Fruit fly (Drosophila melanogaster) whole organism, embryonic: ENCODE data around the gene CG14196.

ENCODE experiments used
- BEAF-32 ChIP-seq: fragments of 200-800 bp; sonication (Bioruptor generic); optimal IDR thresholded peaks from 3 replicates; lab custom pipeline; 2017; ENCODE audit warnings: missing biosample characterization, missing genetic modification characterization, mild to moderate bottlenecking, moderate library complexity, missing genetic modification reagents
- CG10274 ChIP-seq: fragments of 200-800 bp; sonication (Bioruptor generic); optimal IDR thresholded peaks from 3 replicates; lab custom pipeline; 2017; ENCODE audit warnings: missing biosample characterization, mild to moderate bottlenecking, missing genetic modification characterization
- CG10321 ChIP-seq: fragments of 200-800 bp; sonication (Bioruptor generic); IDR thresholded peaks from 2 replicates; pipeline ENCODE4 v1.3.6; 2022; ENCODE audit warnings: missing biosample characterization, missing genetic modification characterization
- CG10565 ChIP-seq: fragments of 200-800 bp; sonication (Bioruptor generic); optimal IDR thresholded peaks from 3 replicates; lab custom pipeline; 2016; ENCODE audit warnings: missing biosample characterization, mild to moderate bottlenecking, missing genetic modification characterization
- CG11456 ChIP-seq: fragments of 200-800 bp; sonication (Bioruptor generic); IDR thresholded peaks from 3 replicates; pipeline ENCODE4 v1.3.6; 2022; ENCODE audit warnings: missing biosample characterization, missing genetic modification characterization
- CG12219 ChIP-seq: fragments of 200-800 bp; sonication (Bioruptor generic); optimal IDR thresholded peaks from 3 replicates; lab custom pipeline; 2018; ENCODE audit warnings: missing biosample characterization, mild to moderate bottlenecking, missing genetic modification characterization
- CG12659 ChIP-seq: fragments of 200-800 bp; sonication (Bioruptor generic); optimal IDR thresholded peaks from 3 replicates; lab custom pipeline; 2017; ENCODE audit warnings: mild to moderate bottlenecking, missing biosample characterization, missing genetic modification reagents, missing genetic modification characterization
- CG13624 ChIP-seq: fragments of 200-800 bp; sonication (Bioruptor generic); optimal IDR thresholded peaks from 2 replicates; lab custom pipeline; 2016; ENCODE audit warnings: missing biosample characterization, missing genetic modification characterization
- CG14050 ChIP-seq: fragments of 200-800 bp; sonication (Bioruptor generic); IDR thresholded peaks from 3 replicates; pipeline ENCODE4 v1.3.6; 2022; ENCODE audit warnings: missing biosample characterization, missing genetic modification characterization
- CG15696 ChIP-seq: fragments of 200-800 bp; sonication (Bioruptor generic); optimal IDR thresholded peaks from 2 replicates; lab custom pipeline; 2019; ENCODE audit warnings: missing biosample characterization, mild to moderate bottlenecking, missing genetic modification characterization, moderate library complexity
- CG16863 ChIP-seq: fragments of 200-800 bp; sonication (Bioruptor generic); optimal IDR thresholded peaks from 3 replicates; lab custom pipeline; 2016; ENCODE audit warnings: missing biosample characterization, missing genetic modification characterization
- CG17612 ChIP-seq: fragments of 200-800 bp; sonication (Bioruptor generic); IDR thresholded peaks from 2 replicates; pipeline ENCODE4 v1.3.6; 2022; ENCODE audit warnings: missing biosample characterization, missing genetic modification characterization
- CG17912 ChIP-seq: fragments of 200-800 bp; sonication (Bioruptor generic); optimal IDR thresholded peaks from 2 replicates; lab custom pipeline; 2018; ENCODE audit warnings: missing biosample characterization, mild to moderate bottlenecking, missing genetic modification characterization
- CG18011 ChIP-seq: fragments of 200-800 bp; sonication (Bioruptor generic); optimal IDR thresholded peaks from 2 replicates; lab custom pipeline; 2017; ENCODE audit warnings: missing biosample characterization, missing genetic modification characterization, mild to moderate bottlenecking, moderate library complexity, missing genotype
- CG2116 ChIP-seq: fragments of 200-800 bp; sonication (Bioruptor generic); optimal IDR thresholded peaks from 3 replicates; lab custom pipeline; 2018; ENCODE audit warnings: missing biosample characterization, mild to moderate bottlenecking, missing genetic modification characterization
- CG2129 ChIP-seq: fragments of 200-800 bp; sonication (Bioruptor generic); IDR thresholded peaks from 2 replicates; pipeline ENCODE4 v1.3.6; 2022; ENCODE audit warnings: missing biosample characterization, missing genetic modification characterization; ENCODE audit not compliant: partially characterized antibody
- CG30431 ChIP-seq: fragments of 200-800 bp; sonication (Bioruptor generic); optimal IDR thresholded peaks from 2 replicates; lab custom pipeline; 2017; ENCODE audit warnings: missing biosample characterization, missing genetic modification characterization
- CG3163 ChIP-seq: fragments of 200-800 bp; sonication (Bioruptor generic); optimal IDR thresholded peaks from 3 replicates; lab custom pipeline; 2016; ENCODE audit warnings: missing biosample characterization, missing genetic modification characterization
- CG33213 ChIP-seq: fragments of 200-800 bp; sonication (Bioruptor generic); optimal IDR thresholded peaks from 3 replicates; lab custom pipeline; 2016; ENCODE audit warnings: missing biosample characterization, missing genetic modification characterization
- CG4707 ChIP-seq: fragments of 200-800 bp; sonication (Bioruptor generic); optimal IDR thresholded peaks from 2 replicates; lab custom pipeline; 2018; ENCODE audit warnings: missing biosample characterization, mild to moderate bottlenecking, missing genetic modification characterization, moderate library complexity
- CG5245 ChIP-seq: fragments of 200-800 bp; sonication (Bioruptor generic); optimal IDR thresholded peaks from 3 replicates; lab custom pipeline; 2016; ENCODE audit warnings: missing biosample characterization, missing genetic modification characterization
- CG6254 ChIP-seq: fragments of 200-800 bp; sonication (Bioruptor generic); optimal IDR thresholded peaks from 3 replicates; lab custom pipeline; 2017; ENCODE audit warnings: mild to moderate bottlenecking, missing biosample characterization, missing genetic modification reagents, missing genetic modification characterization
- CG8388 ChIP-seq: fragments of 200-800 bp; sonication (Bioruptor generic); optimal IDR thresholded peaks from 2 replicates; lab custom pipeline; 2019; ENCODE audit warnings: missing biosample characterization, mild to moderate bottlenecking, missing genetic modification characterization, moderate library complexity
- CG9609 ChIP-seq: fragments of 200-800 bp; sonication (Bioruptor generic); optimal IDR thresholded peaks from 3 replicates; lab custom pipeline; 2016; ENCODE audit warnings: missing biosample characterization, missing genetic modification characterization
- CG9876 ChIP-seq: fragments of 200-800 bp; sonication (Bioruptor generic); optimal IDR thresholded peaks from 2 replicates; lab custom pipeline; 2016; ENCODE audit warnings: missing biosample characterization, missing genetic modification characterization
- Chrac-16 ChIP-seq: fragments of 200-800 bp; sonication (Bioruptor generic); optimal IDR thresholded peaks from 3 replicates; lab custom pipeline; 2016; ENCODE audit warnings: missing biosample characterization, missing genetic modification characterization
- Dll ChIP-seq: fragments of 200-800 bp; sonication (Bioruptor generic); IDR thresholded peaks from 4 replicates; pipeline ENCODE4 v1.3.6; 2022; ENCODE audit warnings: missing biosample characterization, missing genetic modification characterization; ENCODE audit not compliant: partially characterized antibody
- Dref ChIP-seq: fragments of 200-800 bp; sonication (Bioruptor generic); IDR thresholded peaks from 2 replicates; pipeline ENCODE4 v1.3.6; 2022; ENCODE audit warnings: missing biosample characterization, missing genetic modification characterization
- E2f2 ChIP-seq: fragments of 200-800 bp; sonication (Bioruptor generic); IDR thresholded peaks from 2 replicates; pipeline ENCODE4 v1.3.6; 2022; ENCODE audit warnings: missing biosample characterization, missing genetic modification characterization
- NC2α ChIP-seq: fragments of 200-800 bp; sonication (Bioruptor generic); optimal IDR thresholded peaks from 2 replicates; lab custom pipeline; 2016; ENCODE audit warnings: missing biosample characterization, missing genetic modification characterization
- Nf-YC ChIP-seq: fragments of 200-800 bp; optimal IDR thresholded peaks from 3 replicates; lab custom pipeline; 2019; ENCODE audit warnings: missing biosample characterization, mild to moderate bottlenecking, missing genetic modification characterization, moderate library complexity
- Sin3A ChIP-seq: fragments of >200 bp; optimal IDR thresholded peaks from 2 replicates; lab custom pipeline; 2018
- Six4 ChIP-seq: fragments of 200-800 bp; sonication (Bioruptor generic); optimal IDR thresholded peaks from 2 replicates; lab custom pipeline; 2016; ENCODE audit warnings: missing biosample characterization, missing genetic modification characterization
- Trl ChIP-seq, 3 experiments: fragments of >200 bp in 2 of 3; fragments of 200-800 bp in 1 of 3; sonication (Bioruptor generic) in 1 of 3; optimal IDR thresholded peaks; 2 replicates in 1 of 3; 3 replicates in 2 of 3; lab custom pipeline; 2016 to 2017; ENCODE audit warnings: missing biosample characterization in 1 of 3, missing genetic modification characterization in 1 of 3
- ab ChIP-seq: fragments of 200-800 bp; sonication (Bioruptor generic); optimal IDR thresholded peaks from 2 replicates; lab custom pipeline; 2016; ENCODE audit warnings: missing biosample characterization, missing genetic modification characterization
- bowl ChIP-seq: fragments of 200-800 bp; sonication (Bioruptor generic); IDR thresholded peaks from 2 replicates; pipeline ENCODE4 v1.3.6; 2022; ENCODE audit warnings: missing biosample characterization, missing genetic modification characterization
- cg ChIP-seq: fragments of 200-800 bp; sonication (Bioruptor generic); optimal IDR thresholded peaks from 3 replicates; lab custom pipeline; 2019; ENCODE audit warnings: missing biosample characterization, mild to moderate bottlenecking, missing genetic modification characterization, moderate library complexity
- crol ChIP-seq: fragments of 200-800 bp; sonication (Bioruptor generic); IDR thresholded peaks from 2 replicates; pipeline ENCODE4 v1.3.6; 2022; ENCODE audit warnings: missing biosample characterization, missing genetic modification characterization
- ems ChIP-seq: fragments of 200-800 bp; sonication (Bioruptor generic); optimal IDR thresholded peaks from 3 replicates; lab custom pipeline; 2016; ENCODE audit warnings: missing biosample characterization, missing genetic modification characterization
- hbn ChIP-seq: fragments of 200-800 bp; sonication (Bioruptor generic); IDR thresholded peaks from 2 replicates; pipeline ENCODE4 v1.3.6; 2022; ENCODE audit warnings: missing biosample characterization, missing genetic modification characterization; ENCODE audit not compliant: partially characterized antibody
- luna ChIP-seq: fragments of 200-800 bp; sonication (Bioruptor generic); optimal IDR thresholded peaks from 2 replicates; lab custom pipeline; 2016; ENCODE audit warnings: missing biosample characterization, missing genetic modification characterization
- nmo ChIP-seq: fragments of 200-800 bp; sonication (Bioruptor generic); optimal IDR thresholded peaks from 2 replicates; lab custom pipeline; 2018; ENCODE audit warnings: missing biosample characterization, mild to moderate bottlenecking, missing genetic modification characterization, moderate library complexity
- pfk ChIP-seq: fragments of 200-800 bp; sonication (Bioruptor generic); optimal IDR thresholded peaks from 2 replicates; lab custom pipeline; 2018; ENCODE audit warnings: missing biosample characterization, mild to moderate bottlenecking, missing genetic modification characterization, moderate library complexity
- pho ChIP-seq: fragments of 200-800 bp; sonication (Bioruptor generic); optimal IDR thresholded peaks from 2 replicates; lab custom pipeline; 2016; ENCODE audit warnings: missing biosample characterization, missing genetic modification characterization
- pzg ChIP-seq: fragments of 200-800 bp; sonication (Bioruptor generic); optimal IDR thresholded peaks from 3 replicates; lab custom pipeline; 2018; ENCODE audit warnings: missing biosample characterization, mild to moderate bottlenecking, missing genetic modification characterization, moderate library complexity
- salm ChIP-seq: fragments of 200-800 bp; sonication (Bioruptor generic); optimal IDR thresholded peaks from 2 replicates; lab custom pipeline; 2018; ENCODE audit warnings: missing biosample characterization, mild to moderate bottlenecking, missing genetic modification characterization
- tin ChIP-seq: fragments of 200-800 bp; sonication (Bioruptor generic); optimal IDR thresholded peaks from 3 replicates; lab custom pipeline; 2016; ENCODE audit warnings: missing biosample characterization, missing genetic modification characterization
- unpg ChIP-seq: fragments of 200-800 bp; sonication (Bioruptor generic); optimal IDR thresholded peaks from 3 replicates; lab custom pipeline; 2018; ENCODE audit warnings: missing biosample characterization, mild to moderate bottlenecking, missing genetic modification characterization, moderate library complexity
- vnd ChIP-seq: fragments of 200-800 bp; sonication (Bioruptor generic); IDR thresholded peaks from 3 replicates; pipeline ENCODE4 v1.3.6; 2022; ENCODE audit warnings: missing biosample characterization, missing genetic modification characterization; ENCODE audit not compliant: partially characterized antibody

The CG14196 gene

dm6 chrX:19208014-19208413 is 33.6 kb downstream of the CG14196 start, which contains the start of gene Ulp1 (continued):
- TF ChIP-seq Dref (peak; percentile 83), salm (tag; lab: Kevin White, UChicago) (no peak), CG9876 (peak; percentile 4), nmo (GFP tag; lab: Kevin White, UChicago) (peak; percentile 36), CG2129 (GFP tag; lab: Robert Waterston, UW) (no peak), tin (GFP tag; lab: Kevin White, UChicago) (peak; percentile 20), CG10274 (GFP tag; lab: Kevin White, UChicago) (no peak)
- TF ChIP-seq, all 482 proteins: peak for 128

dm6 chrX:19201630-19202029 is 40.0 kb downstream of the CG14196 start, which contains the start of gene CG7990:
CG7990 (minus strand) TSS chrX:19201979.
- TF ChIP-seq CG12219 = no peak
- TF ChIP-seq CG10565 (GFP tag; lab: Kevin White, UChicago) = no peak
- TF ChIP-seq CG33213 (GFP tag; lab: Kevin White, UChicago) = peak; percentile 4
- no peak for TF ChIP-seq CG30431 (GFP tag; lab: Kevin White, UChicago)
- peak; percentile 27 for TF ChIP-seq CG12659 (GFP tag; lab: Kevin White, UChicago)
- TF ChIP-seq Sin3A (lab: Kevin White, UChicago) = no peak
- no peak; the same call in 1 of the 2 replicates for TF ChIP-seq crol
- no peak for TF ChIP-seq CG4707 (GFP tag; lab: Kevin White, UChicago)
- no peak for TF ChIP-seq CG2116 (GFP tag; lab: Kevin White, UChicago)
- no peak for TF ChIP-seq unpg (GFP tag; lab: Kevin White, UChicago)
- peak; percentile 73 for TF ChIP-seq pzg
- no peak for TF ChIP-seq CG8388 (GFP tag; lab: Kevin White, UChicago)
- TF ChIP-seq luna (GFP tag; lab: Kevin White, UChicago) = no peak
- no peak for TF ChIP-seq pfk (GFP tag; lab: Kevin White, UChicago)
- peak; percentile 30 for TF ChIP-seq BEAF-32 (GFP tag; lab: Kevin White, UChicago)
- TF ChIP-seq E2f2 (GFP tag; lab: Robert Waterston, UW) = peak; percentile 63
- TF ChIP-seq Chrac-16 (GFP tag; lab: Kevin White, UChicago) = no peak
- no peak for TF ChIP-seq pho (GFP tag; lab: Kevin White, UChicago)
- TF ChIP-seq CG15696 = no peak
- no peak for TF ChIP-seq CG16863
- no peak for TF ChIP-seq NC2α
- no peak for TF ChIP-seq cg (GFP tag; lab: Kevin White, UChicago)
- TF ChIP-seq Dll (GFP tag; lab: Robert Waterston, UW) = peak; percentile 40; the same call in 1 of the 4 replicates
- TF ChIP-seq CG10274 (GFP tag; lab: Kevin White, UChicago) = no peak
- no peak for TF ChIP-seq CG14050
- no peak for TF ChIP-seq ab (GFP tag; lab: Kevin White, UChicago)
- peak; percentile 48; the same call in 1 of the 2 replicates for TF ChIP-seq hbn (GFP tag; lab: Robert Waterston, UW)
- no peak for TF ChIP-seq Six4 (GFP tag; lab: Kevin White, UChicago)
- TF ChIP-seq tin (GFP tag; lab: Kevin White, UChicago) = no peak
- no peak for TF ChIP-seq CG6254 (GFP tag; lab: Kevin White, UChicago)
- TF ChIP-seq CG18011 = peak; percentile 71
- TF ChIP-seq CG9609 = no peak
- TF ChIP-seq CG3163 (GFP tag; lab: Kevin White, UChicago) = no peak
- no peak for TF ChIP-seq bowl (GFP tag; lab: Robert Waterston, UW)
- no peak for TF ChIP-seq ems (GFP tag; lab: Kevin White, UChicago)
- no peak for TF ChIP-seq CG17612 (GFP tag; lab: Robert Waterston, UW)
- TF ChIP-seq CG10321 (GFP tag; lab: Robert Waterston, UW) = no peak
- no peak for TF ChIP-seq Trl (optimal IDR thresholded peaks at IDR 0.05; lab: Kevin White, UChicago)
- TF ChIP-seq Trl (GFP tag; optimal IDR thresholded peaks at IDR 0.05; lab: Kevin White, UChicago) = no peak
- TF ChIP-seq Nf-YC (tag; lab: Kevin White, UChicago) = no peak
- TF ChIP-seq CG17912 (GFP tag; lab: Kevin White, UChicago) = no peak
- TF ChIP-seq CG11456 (GFP tag; lab: Robert Waterston, UW) = no peak
- no peak for TF ChIP-seq CG5245 (GFP tag; lab: Kevin White, UChicago)
- TF ChIP-seq CG13624 = no peak
- TF ChIP-seq vnd (GFP tag; lab: Robert Waterston, UW) = 0 out of 3 replicates have a peak, but pooled peaks have one; percentile 34
